Worm (Caenorhabditis elegans) whole organism, L4 larva: ENCODE data around the gene grl-22.

Experiments used
- D1046.2 ChIP-seq: fragments of 200-800 bp; sonication (Bioruptor generic); IDR thresholded peaks from 2 replicates; pipeline ENCODE4 v1.3.6; 2022; ENCODE audit warnings: missing genetic modification characterization, missing compliant biosample characterization
- F37D6.2 ChIP-seq: sonication (generic microtip); optimal IDR thresholded peaks from 2 replicates; lab custom pipeline; 2016; ENCODE audit warnings: mild to moderate bottlenecking, missing genetic modification characterization, missing compliant biosample characterization
- F44E2.7 ChIP-seq: fragments of 200-800 bp; sonication (Bioruptor generic); IDR thresholded peaks from 2 replicates; pipeline ENCODE4 v2.1.2; 2022; ENCODE audit warnings: missing genetic modification characterization, missing compliant biosample characterization
- T20F7.1 ChIP-seq: fragments of 200-800 bp; sonication (Bioruptor generic); optimal IDR thresholded peaks from 2 replicates; lab custom pipeline; 2018; ENCODE audit warnings: mild to moderate bottlenecking, missing genetic modification characterization, missing compliant biosample characterization
- T26A8.4 ChIP-seq: fragments of 200-800 bp; sonication (Bioruptor generic); IDR thresholded peaks from 2 replicates; pipeline ENCODE4 v1.3.6; 2022; ENCODE audit warnings: missing genetic modification characterization, missing compliant biosample characterization
- ZK546.5 ChIP-seq, 2 experiments: sonication (generic microtip); optimal IDR thresholded peaks; 2 replicates each; lab custom pipeline; 2017; ENCODE audit warnings: missing biosample characterization in 2 of 2, missing genetic modification characterization in 2 of 2
- aha-1 ChIP-seq: fragments of 150-350 bp; peaks from one replicate; lab custom pipeline; 2014; ENCODE audit warnings: missing biosample characterization, missing genetic modification characterization
- arid-1 ChIP-seq: fragments of 200-800 bp; sonication (Bioruptor generic); conservative IDR thresholded peaks from 2 replicates; pipeline ENCODE4 v1.3.6; 2022; ENCODE audit warnings: missing genetic modification reagents, missing genetic modification characterization, missing compliant biosample characterization
- ceh-20 ChIP-seq: fragments of 200-800 bp; sonication (Bioruptor generic); IDR thresholded peaks from 2 replicates; pipeline ENCODE4 v1.3.6; 2022; ENCODE audit warnings: missing genetic modification reagents, missing genetic modification characterization, missing compliant biosample characterization
- ceh-32 ChIP-seq: sonication (generic microtip); optimal IDR thresholded peaks from 2 replicates; lab custom pipeline; 2016; ENCODE audit warnings: mild to moderate bottlenecking, missing genetic modification characterization, missing compliant biosample characterization; ENCODE audit not compliant: poor library complexity
- ceh-62 ChIP-seq: sonication (generic microtip); optimal IDR thresholded peaks from 2 replicates; lab custom pipeline; 2017; ENCODE audit warnings: missing biosample characterization, missing genetic modification characterization
- ceh-82 ChIP-seq: sonication (generic microtip); optimal IDR thresholded peaks from 2 replicates; lab custom pipeline; 2017; ENCODE audit warnings: missing biosample characterization, missing genetic modification characterization
- ces-1 ChIP-seq: fragments of 150-350 bp; sonication (generic microtip); optimal IDR thresholded peaks from 4 replicates; lab custom pipeline; 2014; ENCODE audit warnings: missing biosample characterization, missing genetic modification reagents, missing genetic modification characterization
- cey-2 ChIP-seq: sonication (generic microtip); optimal IDR thresholded peaks from 3 replicates; lab custom pipeline; 2017; ENCODE audit warnings: missing genetic modification characterization, mild to moderate bottlenecking, missing compliant biosample characterization, antibody characterized with exemption, borderline replicate concordance; ENCODE audit not compliant: insufficient read depth
- ctbp-1 ChIP-seq: fragments of 200-800 bp; sonication (Bioruptor generic); IDR thresholded peaks from 2 replicates; pipeline ENCODE4 v1.3.6; 2022; ENCODE audit warnings: missing genetic modification reagents, missing genetic modification characterization, missing compliant biosample characterization
- daf-12 ChIP-seq: fragments of 150-350 bp; optimal IDR thresholded peaks from 2 replicates; lab custom pipeline; 2014; ENCODE audit warnings: missing biosample characterization, missing genetic modification reagents, missing genetic modification characterization
- daf-16 ChIP-seq, 3 experiments: sonication (generic microtip); optimal IDR thresholded peaks; 2 replicates each; lab custom pipeline; 2016 to 2017; ENCODE audit warnings: missing genetic modification characterization in 3 of 3, missing genetic modification reagents in 3 of 3, mild to moderate bottlenecking in 2 of 3, missing compliant biosample characterization in 2 of 3, missing biosample characterization in 1 of 3, moderate library complexity in 1 of 3
- daf-19 ChIP-seq: fragments of 200-800 bp; sonication (Bioruptor generic); conservative IDR thresholded peaks from 2 replicates; pipeline ENCODE4 v1.3.6; 2022; ENCODE audit warnings: missing genetic modification characterization, missing compliant biosample characterization
- dmd-6 ChIP-seq: fragments of 200-800 bp; sonication (Bioruptor generic); IDR thresholded peaks from 2 replicates; pipeline ENCODE4 v1.3.6; 2022; ENCODE audit warnings: missing genetic modification reagents, missing genetic modification characterization, missing compliant biosample characterization
- dpl-1 ChIP-seq: fragments of 150-350 bp; optimal IDR thresholded peaks from 2 replicates; lab custom pipeline; 2014; ENCODE audit warnings: missing biosample characterization, missing genetic modification reagents, missing genetic modification characterization
- egl-27 ChIP-seq: sonication (generic microtip); optimal IDR thresholded peaks from 3 replicates; lab custom pipeline; 2017; ENCODE audit warnings: missing biosample characterization, missing genetic modification reagents, missing genetic modification characterization
- fos-1 ChIP-seq: fragments of 150-350 bp; optimal IDR thresholded peaks from 2 replicates; lab custom pipeline; 2014; ENCODE audit warnings: missing biosample characterization, missing genetic modification characterization
- hlh-11 ChIP-seq: fragments of 200-800 bp; sonication (Bioruptor generic); optimal IDR thresholded peaks from 2 replicates; lab custom pipeline; 2018; ENCODE audit warnings: mild to moderate bottlenecking, missing genetic modification characterization, missing compliant biosample characterization
- lin-1 ChIP-seq: fragments of 200-800 bp; sonication (Bioruptor generic); IDR thresholded peaks from 2 replicates; pipeline ENCODE4 v1.3.6; 2022; ENCODE audit warnings: missing genetic modification reagents, missing genetic modification characterization, missing compliant biosample characterization
- lin-13 ChIP-seq: fragments of 150-350 bp; optimal IDR thresholded peaks from 2 replicates; lab custom pipeline; 2014; ENCODE audit warnings: missing biosample characterization, missing genetic modification reagents, missing genetic modification characterization
- lin-15B ChIP-seq: fragments of 150-350 bp; sonication (generic microtip); optimal IDR thresholded peaks from 3 replicates; lab custom pipeline; 2014; ENCODE audit warnings: missing biosample characterization, missing genetic modification characterization
- lin-29 ChIP-seq: fragments of 200-800 bp; sonication (Bioruptor generic); IDR thresholded peaks from 2 replicates; pipeline ENCODE4 v1.3.6; 2022; ENCODE audit warnings: missing genetic modification reagents, missing genetic modification characterization, missing compliant biosample characterization
- lin-38 ChIP-seq: fragments of 200-800 bp; sonication (Bioruptor generic); IDR thresholded peaks from 2 replicates; pipeline ENCODE4 v1.3.6; 2022; ENCODE audit warnings: missing genetic modification reagents, missing genetic modification characterization, missing compliant biosample characterization
- lin-39 ChIP-seq: fragments of 150-350 bp; optimal IDR thresholded peaks from 2 replicates; lab custom pipeline; 2014; ENCODE audit warnings: missing biosample characterization, missing genetic modification reagents, missing genetic modification characterization
- lir-3 ChIP-seq: sonication (generic microtip); optimal IDR thresholded peaks from 2 replicates; lab custom pipeline; 2016; ENCODE audit warnings: mild to moderate bottlenecking, missing genetic modification characterization, missing compliant biosample characterization
- lsy-2 ChIP-seq, 2 experiments: fragments of 150-350 bp in 1 of 2; sonication (generic microtip) in 1 of 2; optimal IDR thresholded peaks; 2 replicates each; lab custom pipeline; 2014 to 2017; ENCODE audit warnings: missing biosample characterization in 2 of 2, missing genetic modification characterization in 2 of 2
- madf-5 ChIP-seq, 2 experiments: fragments of 200-800 bp; sonication (Bioruptor generic); IDR thresholded peaks; 2 replicates each; pipeline ENCODE4 v1.3.6; 2022; ENCODE audit warnings: missing compliant biosample characterization in 2 of 2, missing genetic modification characterization in 2 of 2
- madf-9 ChIP-seq: fragments of 200-800 bp; sonication (Bioruptor generic); conservative IDR thresholded peaks from 2 replicates; pipeline ENCODE4 v1.3.6; 2022; ENCODE audit warnings: missing genetic modification reagents, missing genetic modification characterization, missing compliant biosample characterization
- mes-2 ChIP-seq: sonication (generic microtip); optimal IDR thresholded peaks from 2 replicates; lab custom pipeline; 2016; ENCODE audit warnings: missing genotype, mild to moderate bottlenecking, missing genetic modification characterization, missing compliant biosample characterization; ENCODE audit not compliant: poor library complexity, severe bottlenecking
- mxl-2 ChIP-seq: fragments of 200-800 bp; sonication (Bioruptor generic); conservative IDR thresholded peaks from 2 replicates; pipeline ENCODE4 v1.3.6; 2022; ENCODE audit warnings: missing genetic modification reagents, missing genetic modification characterization, missing compliant biosample characterization
- mxl-3 ChIP-seq: fragments of 200-800 bp; sonication (Bioruptor generic); optimal IDR thresholded peaks from 2 replicates; lab custom pipeline; 2018; ENCODE audit warnings: mild to moderate bottlenecking, missing genetic modification characterization, missing compliant biosample characterization
- nhr-11 ChIP-seq: fragments of 150-350 bp; optimal IDR thresholded peaks from 2 replicates; lab custom pipeline; 2014; ENCODE audit warnings: missing biosample characterization, missing genetic modification characterization
- nhr-41 ChIP-seq: fragments of 200-800 bp; sonication (Bioruptor generic); IDR thresholded peaks from 2 replicates; pipeline ENCODE4 v1.3.6; 2022; ENCODE audit warnings: missing genetic modification reagents, missing genetic modification characterization, missing compliant biosample characterization
- nhr-42 ChIP-seq: fragments of 200-800 bp; sonication (Bioruptor generic); IDR thresholded peaks from 2 replicates; pipeline ENCODE4 v1.3.6; 2022; ENCODE audit warnings: missing genetic modification characterization, missing compliant biosample characterization
- nhr-76 ChIP-seq: fragments of 150-350 bp; optimal IDR thresholded peaks from 2 replicates; lab custom pipeline; 2014; ENCODE audit warnings: missing biosample characterization, missing genetic modification characterization
- sdz-12 ChIP-seq: fragments of 200-800 bp; sonication (Bioruptor generic); optimal IDR thresholded peaks from 2 replicates; lab custom pipeline; 2018; ENCODE audit warnings: mild to moderate bottlenecking, missing genetic modification characterization, missing compliant biosample characterization
- set-16 ChIP-seq: fragments of 200-800 bp; sonication (Bioruptor generic); IDR thresholded peaks from 2 replicates; pipeline ENCODE4 v1.3.6; 2022; ENCODE audit warnings: missing genetic modification reagents, missing genetic modification characterization, missing compliant biosample characterization
- snpc-1.2 ChIP-seq: fragments of 200-800 bp; sonication (Bioruptor generic); IDR thresholded peaks from 2 replicates; pipeline ENCODE4 v1.3.6; 2022; ENCODE audit warnings: missing genetic modification reagents, missing genetic modification characterization, missing compliant biosample characterization
- snpc-4 ChIP-seq: fragments of 150-350 bp; optimal IDR thresholded peaks from 2 replicates; lab custom pipeline; 2014; ENCODE audit warnings: missing biosample characterization, missing genetic modification characterization
- spr-3 ChIP-seq: fragments of 200-800 bp; sonication (Bioruptor generic); optimal IDR thresholded peaks from 2 replicates; lab custom pipeline; 2018; ENCODE audit warnings: mild to moderate bottlenecking, missing genetic modification characterization, missing compliant biosample characterization
- unc-130 ChIP-seq: sonication (generic microtip); optimal IDR thresholded peaks from 2 replicates; lab custom pipeline; 2016; ENCODE audit warnings: missing genetic modification reagents, missing genetic modification characterization, missing compliant biosample characterization
- vab-7 ChIP-seq: fragments of 200-800 bp; sonication (Bioruptor generic); IDR thresholded peaks from 2 replicates; pipeline ENCODE4 v1.3.6; 2022; ENCODE audit warnings: missing genetic modification reagents, missing genetic modification characterization, missing compliant biosample characterization
- zag-1 ChIP-seq: fragments of 150-350 bp; optimal IDR thresholded peaks from 2 replicates; lab custom pipeline; 2014; ENCODE audit warnings: missing biosample characterization, missing genetic modification characterization
- zfp-2 ChIP-seq: sonication (generic microtip); optimal IDR thresholded peaks from 2 replicates; lab custom pipeline; 2016; ENCODE audit warnings: mild to moderate bottlenecking, missing genetic modification characterization, missing compliant biosample characterization
- zip-2 ChIP-seq: fragments of 150-350 bp; optimal IDR thresholded peaks from 2 replicates; lab custom pipeline; 2014; ENCODE audit warnings: missing biosample characterization, missing genetic modification characterization
- ztf-11 ChIP-seq: fragments of 150-350 bp; optimal IDR thresholded peaks from 2 replicates; lab custom pipeline; 2014; ENCODE audit warnings: missing biosample characterization, missing genetic modification characterization

grl-22 gene

ce11 chrIII:5449762-5450308 lies 36.0 kb upstream of the grl-22 start, which contains the start of gene F48E8.8 (continued):
- TF ChIP-seq D1046.2 (no peak), snpc-1.2 (no peak), lin-38 (GFP tag; lab: Robert Waterston, UW) (peak; percentile 73), mxl-2 (GFP tag; lab: Robert Waterston, UW) (no peak), madf-5 (GFP tag; IDR thresholded peaks at IDR 0.05; lab: Robert Waterston, UW) (no peak), zag-1 (tag; lab: Kevin White, UChicago) (no peak), lin-1 (GFP tag; lab: Robert Waterston, UW) (no peak), snpc-4 (no peak), ztf-11 (tag; lab: Kevin White, UChicago) (no peak), mxl-3 (GFP tag; lab: Kevin White, UChicago) (peak; percentile 9), ctbp-1 (GFP tag; lab: Robert Waterston, UW) (no peak), vab-7 (GFP tag; lab: Robert Waterston, UW) (0 out of 2 replicates have a peak, but pooled peaks have one; percentile 12), daf-19 (GFP tag; lab: Robert Waterston, UW) (no peak), hlh-11 (tag; lab: Kevin White, UChicago) (peak; percentile 93), aha-1 (peak; percentile 95), ceh-62 (tag; lab: Kevin White, UChicago) (no peak), lin-29 (no peak), set-16 (GFP tag; lab: Robert Waterston, UW) (peak; percentile 44; the same call in 1 of the 2 replicates), lin-39 (no peak), arid-1 (GFP tag; lab: Robert Waterston, UW) (no peak), ceh-32 (tag; lab: Kevin White, UChicago) (no peak), ces-1 (GFP tag; lab: Kevin White, UChicago) (no peak), nhr-11 (tag; lab: Kevin White, UChicago) (peak; percentile 12), egl-27 (tag; lab: Kevin White, UChicago) (no peak), nhr-42 (GFP tag; lab: Robert Waterston, UW) (no peak), F44E2.7 (GFP tag; lab: Robert Waterston, UW) (no peak), lsy-2 (tag; optimal IDR thresholded peaks at IDR 0.05; lab: Kevin White, UChicago) (peak in 1 of 2 experiments; percentile 77), spr-3 (GFP tag; lab: Kevin White, UChicago) (no peak), madf-9 (no peak), mes-2 (tag; lab: Kevin White, UChicago) (peak; percentile 73), F37D6.2 (tag; lab: Kevin White, UChicago) (no peak), dmd-6 (GFP tag; lab: Robert Waterston, UW) (peak; percentile 51), nhr-76 (tag; lab: Kevin White, UChicago) (no peak), nhr-41 (GFP tag; lab: Robert Waterston, UW) (no peak), unc-130 (GFP tag; lab: Kevin White, UChicago) (no peak), sdz-12 (GFP tag; lab: Kevin White, UChicago) (no peak), cey-2 (tag; lab: Kevin White, UChicago) (no peak), ZK546.5 (tag; optimal IDR thresholded peaks at IDR 0.05; lab: Kevin White, UChicago) (no peak), lin-13 (GFP tag; lab: Kevin White, UChicago) (peak; percentile 25), lir-3 (no peak), zip-2 (no peak), daf-12 (no peak), ceh-20 (GFP tag; lab: Robert Waterston, UW) (no peak), zfp-2 (tag; lab: Kevin White, UChicago) (no peak), fos-1 (tag; lab: Kevin White, UChicago) (no peak), daf-16 (GFP tag; optimal IDR thresholded peaks at IDR 0.05; lab: Kevin White, UChicago) (peak in 1 of 2 experiments; percentile 21), daf-16 (tag; optimal IDR thresholded peaks at IDR 0.05; lab: Kevin White, UChicago) (peak; percentile 12), T26A8.4 (GFP tag; lab: Robert Waterston, UW) (no peak), lin-15B (tag; lab: Kevin White, UChicago) (no peak), ceh-82 (tag; lab: Kevin White, UChicago) (no peak), T20F7.1 (GFP tag; lab: Kevin White, UChicago) (no peak), dpl-1 (peak; percentile 54)
